Fruit fly (Drosophila melanogaster): ENCODE results near the gene CG5262.

- no peak for TF ChIP-seq CG8478 (optimal IDR thresholded peaks at IDR 0.05)
- no peak for TF ChIP-seq CTCF (optimal IDR thresholded peaks at IDR 0.05)
Observed at dm6 chr3L:20398243-20399222, 31.7 kb downstream of the CG5262 start.
